Worm (Caenorhabditis elegans): Measurements from ENCODE around the gene spat-3.

ce11 chrX:4628350-4628749 is 22.6 kb upstream of the spat-3 start:
- TF ChIP-seq pha-4 (tag; optimal IDR thresholded peaks at IDR 0.05) (no peak), lsy-2 (tag; optimal IDR thresholded peaks at IDR 0.05) (no peak), nhr-76 (tag; optimal IDR thresholded peaks at IDR 0.05) (no peak), M03D4.4 (tag; optimal IDR thresholded peaks at IDR 0.05) (no peak)
